Fruit fly (Drosophila melanogaster): ENCODE measurements around the gene CG14322.

CG14322 gene

DNA sequence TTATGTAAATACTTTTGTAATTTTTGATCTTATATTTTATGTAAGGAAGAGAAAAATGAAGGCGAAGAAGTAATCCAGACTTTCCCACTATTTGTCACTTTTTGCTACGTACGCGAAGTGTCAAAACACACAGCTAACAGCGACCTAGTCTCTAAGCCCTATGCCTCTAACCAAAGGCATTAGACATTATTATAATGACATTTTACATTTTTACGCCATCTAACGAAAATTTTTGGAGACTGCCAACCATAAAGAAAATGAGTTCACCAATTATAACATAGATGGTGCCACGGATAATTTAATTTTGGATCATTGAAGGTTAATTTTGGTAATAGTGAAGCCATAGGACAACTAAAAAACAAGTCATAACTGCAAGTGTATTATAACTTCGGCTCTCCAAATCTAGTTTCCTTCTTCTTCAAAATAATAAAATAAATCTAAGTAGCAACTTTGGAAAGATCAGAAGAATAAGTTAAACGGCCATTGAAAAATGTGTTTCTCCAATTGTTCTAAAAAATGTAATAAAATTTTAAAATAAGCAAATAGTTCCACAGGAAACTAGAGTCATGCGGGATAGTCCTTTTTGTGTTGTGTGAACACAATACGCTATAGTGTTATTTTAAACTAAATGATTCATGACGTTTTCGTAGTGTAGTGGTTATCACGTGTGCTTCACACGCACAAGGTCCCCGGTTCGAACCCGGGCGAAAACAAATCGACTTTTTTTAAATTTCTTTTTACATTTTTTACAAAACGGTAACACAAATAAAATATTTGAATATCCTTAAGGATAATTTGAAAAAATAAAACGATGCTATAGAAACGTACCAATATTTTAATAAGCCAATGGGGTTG lies 30.1 kb upstream of the CG14322 start (continued):
- TF ChIP-seq dmrt99B (tag; optimal IDR thresholded peaks at IDR 0.05): no peak
- no peak for TF ChIP-seq CG10147 (GFP tag; optimal IDR thresholded peaks at IDR 0.05)
- TF ChIP-seq eve (GFP tag; optimal IDR thresholded peaks at IDR 0.05): peak in 1 of 2 experiments; percentile 55
- no peak for TF ChIP-seq sima (GFP tag; optimal IDR thresholded peaks at IDR 0.05)
- TF ChIP-seq CG13296 (GFP tag; optimal IDR thresholded peaks at IDR 0.05): no peak
- TF ChIP-seq MBD-R2 (GFP tag; IDR thresholded peaks at IDR 0.05): no peak
- TF ChIP-seq Oli (tag; optimal IDR thresholded peaks at IDR 0.05): no peak
- no peak for TF ChIP-seq Scr (GFP tag; IDR thresholded peaks at IDR 0.05; ENCODE audit: partially characterized antibody)
- no peak for TF ChIP-seq rib (GFP tag; IDR thresholded peaks at IDR 0.05)
- TF ChIP-seq CG13424 (tag; optimal IDR thresholded peaks at IDR 0.05): no peak
- no peak for TF ChIP-seq Hr78 (GFP tag; optimal IDR thresholded peaks at IDR 0.05)
- no peak for TF ChIP-seq bowl (GFP tag; IDR thresholded peaks at IDR 0.05)
- TF ChIP-seq Stat92E (GFP tag; optimal IDR thresholded peaks at IDR 0.05): peak in 1 of 3 experiments; percentile 71
- no peak for TF ChIP-seq CG6813 (GFP tag; optimal IDR thresholded peaks at IDR 0.05)
- no peak for TF ChIP-seq CG17328 (GFP tag; IDR thresholded peaks at IDR 0.05)
- peak; percentile 3 for TF ChIP-seq Antp (GFP tag; optimal IDR thresholded peaks at IDR 0.05)
- TF ChIP-seq HLH3B (GFP tag; IDR thresholded peaks at IDR 0.05): no peak
- TF ChIP-seq Bteb2 (GFP tag; optimal IDR thresholded peaks at IDR 0.05): no peak
- no peak for TF ChIP-seq CG11723 (GFP tag; optimal IDR thresholded peaks at IDR 0.05)
- no peak for TF ChIP-seq CG4730 (GFP tag; IDR thresholded peaks at IDR 0.05)
- no peak for TF ChIP-seq D (optimal IDR thresholded peaks at IDR 0.05)
- no peak for TF ChIP-seq D (GFP tag; optimal IDR thresholded peaks at IDR 0.05)
- no peak for TF ChIP-seq Ada2b (GFP tag; IDR thresholded peaks at IDR 0.05)
- TF ChIP-seq CG8924 (tag; optimal IDR thresholded peaks at IDR 0.05): no peak
- no peak for TF ChIP-seq bsh (GFP tag; optimal IDR thresholded peaks at IDR 0.05)
- no peak for TF ChIP-seq ac (GFP tag; optimal IDR thresholded peaks at IDR 0.05)
- no peak for TF ChIP-seq mirr (GFP tag; optimal IDR thresholded peaks at IDR 0.05)
- TF ChIP-seq amos (GFP tag; IDR thresholded peaks at IDR 0.05; ENCODE audit: partially characterized antibody): peak; percentile 50
- no peak for TF ChIP-seq odd (GFP tag; optimal IDR thresholded peaks at IDR 0.05)
- no peak for TF ChIP-seq fd3F (GFP tag; optimal IDR thresholded peaks at IDR 0.05)
- no peak for TF ChIP-seq Mrtf (GFP tag; IDR thresholded peaks at IDR 0.05)
- no peak for TF ChIP-seq CG2116 (GFP tag; optimal IDR thresholded peaks at IDR 0.05)
- TF ChIP-seq CG18011 (GFP tag; optimal IDR thresholded peaks at IDR 0.05): no peak
- TF ChIP-seq CG15696 (tag; optimal IDR thresholded peaks at IDR 0.05): peak; percentile 20
- TF ChIP-seq nmo (GFP tag; optimal IDR thresholded peaks at IDR 0.05): peak; percentile 13
- no peak for TF ChIP-seq Usf (GFP tag; optimal IDR thresholded peaks at IDR 0.05)
- TF ChIP-seq CoRest (tag; optimal IDR thresholded peaks at IDR 0.05): no peak
- no peak for TF ChIP-seq CG4820 (GFP tag; optimal IDR thresholded peaks at IDR 0.05)
- no peak for TF ChIP-seq CG32772 (GFP tag; IDR thresholded peaks at IDR 0.05)
- peak; percentile 48 for TF ChIP-seq CG7963 (GFP tag; IDR thresholded peaks at IDR 0.05; ENCODE audit: partially characterized antibody)
- no peak for TF ChIP-seq CG16863 (GFP tag; optimal IDR thresholded peaks at IDR 0.05)
- no peak for TF ChIP-seq HHEX (GFP tag; optimal IDR thresholded peaks at IDR 0.05)
- TF ChIP-seq CG9797 (GFP tag; optimal IDR thresholded peaks at IDR 0.05): no peak
- TF ChIP-seq CG3995 (GFP tag; optimal IDR thresholded peaks at IDR 0.05): no peak
- TF ChIP-seq gro (GFP tag; optimal IDR thresholded peaks at IDR 0.05): no peak
- no peak; the same call in 1 of the 3 replicates for TF ChIP-seq mld (GFP tag; IDR thresholded peaks at IDR 0.05; ENCODE audit: partially characterized antibody)
- TF ChIP-seq salm (tag; optimal IDR thresholded peaks at IDR 0.05): no peak
- peak; percentile 46; the same call in 2 of the 3 replicates for TF ChIP-seq so (GFP tag; IDR thresholded peaks at IDR 0.05)
